Worm (Caenorhabditis elegans): ENCODE data around the gene tab-1.

DNA sequence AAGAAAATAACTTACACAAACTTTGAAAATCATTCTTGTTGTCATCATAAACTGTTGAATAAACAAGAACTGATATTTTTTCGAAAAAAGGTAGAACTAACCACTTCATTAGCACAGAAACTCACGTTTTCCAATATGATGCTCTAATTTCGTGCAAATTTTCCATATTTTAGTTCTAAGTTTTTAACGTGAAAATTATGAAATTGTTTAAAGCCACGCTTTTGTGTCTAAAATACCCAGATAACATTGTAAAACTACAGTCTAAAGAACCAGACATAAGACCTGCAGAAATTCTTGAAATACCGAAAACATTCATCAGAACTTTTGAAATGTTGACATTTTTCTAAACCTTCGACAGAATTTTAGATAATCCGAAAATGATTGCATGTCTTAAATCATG is 4.0 kb downstream of the tab-1 start, which contains the start of gene F31E8.5:
- no peak for TF ChIP-seq him-1 (tag; optimal IDR thresholded peaks at IDR 0.05)
- no peak for TF ChIP-seq dao-5 (tag; optimal IDR thresholded peaks at IDR 0.05)
